Fruit fly (Drosophila melanogaster): Measurements from ENCODE around the gene CG15544.

The CG15544 gene

dm6 chr3R:30817246-30817645, 10.4 kb upstream of the CG15544 start (continued):
- TF ChIP-seq Lhr (GFP tag; optimal IDR thresholded peaks at IDR 0.05) = peak; percentile 69
- peak; percentile 73 for TF ChIP-seq CG5180 (GFP tag; optimal IDR thresholded peaks at IDR 0.05)
- TF ChIP-seq pnt (GFP tag; optimal IDR thresholded peaks at IDR 0.05) = peak; percentile 77
- peak; percentile 72 for TF ChIP-seq CG18476 (GFP tag; optimal IDR thresholded peaks at IDR 0.05)
- peak; percentile 81 for TF ChIP-seq bcd (GFP tag; optimal IDR thresholded peaks at IDR 0.05)
- peak; percentile 53 for TF ChIP-seq CG12071 (GFP tag; optimal IDR thresholded peaks at IDR 0.05)
- peak; percentile 87 for TF ChIP-seq Hsf (GFP tag; optimal IDR thresholded peaks at IDR 0.05)
- TF ChIP-seq CG2116 (GFP tag; optimal IDR thresholded peaks at IDR 0.05) = peak; percentile 45
- peak; percentile 84 for TF ChIP-seq H2.0 (GFP tag; IDR thresholded peaks at IDR 0.05)
- TF ChIP-seq mirr (GFP tag; optimal IDR thresholded peaks at IDR 0.05) = no peak
- peak; percentile 75 for TF ChIP-seq salm (tag; optimal IDR thresholded peaks at IDR 0.05)
- TF ChIP-seq pros (GFP tag; optimal IDR thresholded peaks at IDR 0.05) = peak; percentile 35
- peak; percentile 47; the same call in 1 of the 2 replicates for TF ChIP-seq gsb (GFP tag; IDR thresholded peaks at IDR 0.05)
- peak; percentile 84 for TF ChIP-seq CG14710 (tag; optimal IDR thresholded peaks at IDR 0.05)
- TF ChIP-seq danr (GFP tag; IDR thresholded peaks at IDR 0.05) = peak; percentile 62; the same call in 1 of the 2 replicates
- 0 out of 3 replicates have a peak, but pooled peaks have one; percentile 12 for TF ChIP-seq CG11093 (GFP tag; IDR thresholded peaks at IDR 0.05)
- peak; percentile 69 for TF ChIP-seq chm (GFP tag; IDR thresholded peaks at IDR 0.05)
- peak; percentile 58; the same call in 1 of the 2 replicates for TF ChIP-seq sim (GFP tag; IDR thresholded peaks at IDR 0.05)
- peak; percentile 54 for TF ChIP-seq jing (GFP tag; optimal IDR thresholded peaks at IDR 0.05)
- peak; percentile 83 for TF ChIP-seq otp (GFP tag; IDR thresholded peaks at IDR 0.05)
- TF ChIP-seq ind (GFP tag; optimal IDR thresholded peaks at IDR 0.05) = peak; percentile 68
- no peak for TF ChIP-seq NFAT (GFP tag; IDR thresholded peaks at IDR 0.05)
- peak; percentile 83 for TF ChIP-seq NfI (GFP tag; optimal IDR thresholded peaks at IDR 0.05)
- TF ChIP-seq peb (GFP tag; IDR thresholded peaks at IDR 0.05) = peak; percentile 63; the same call in 1 of the 2 replicates
- peak; percentile 24; the same call in 1 of the 3 replicates for TF ChIP-seq CG34422 (GFP tag; IDR thresholded peaks at IDR 0.05)
- peak; percentile 52; the same call in 1 of the 3 replicates for TF ChIP-seq CG2889 (GFP tag; IDR thresholded peaks at IDR 0.05)
- peak; percentile 78 for TF ChIP-seq Fer3 (tag; optimal IDR thresholded peaks at IDR 0.05)
- TF ChIP-seq Hr39 (optimal IDR thresholded peaks at IDR 0.05) = no peak
- TF ChIP-seq inv (GFP tag; IDR thresholded peaks at IDR 0.05; ENCODE audit: partially characterized antibody) = no peak
- no peak for TF ChIP-seq Dp (GFP tag; optimal IDR thresholded peaks at IDR 0.05)
- no peak for TF ChIP-seq HLHmδ (GFP tag; optimal IDR thresholded peaks at IDR 0.05)
- TF ChIP-seq CG32532 (GFP tag; IDR thresholded peaks at IDR 0.05) = peak; percentile 63; the same call in 1 of the 2 replicates
- no peak for TF ChIP-seq CG7357 (GFP tag; IDR thresholded peaks at IDR 0.05)
- TF ChIP-seq CG10543 (GFP tag; optimal IDR thresholded peaks at IDR 0.05) = peak; percentile 11
- TF ChIP-seq ERR (GFP tag; optimal IDR thresholded peaks at IDR 0.05) = peak; percentile 40
- TF ChIP-seq CG15011 (GFP tag; optimal IDR thresholded peaks at IDR 0.05) = peak; percentile 60
- TF ChIP-seq ap (GFP tag; IDR thresholded peaks at IDR 0.05) = peak; percentile 79
- TF ChIP-seq CG6683 (GFP tag; optimal IDR thresholded peaks at IDR 0.05) = peak; percentile 69
- no peak for TF ChIP-seq emc (GFP tag; optimal IDR thresholded peaks at IDR 0.05)
- TF ChIP-seq ham (GFP tag; IDR thresholded peaks at IDR 0.05) = peak; percentile 50; the same call in 1 of the 2 replicates
- peak; percentile 81 for TF ChIP-seq CG12744 (GFP tag; optimal IDR thresholded peaks at IDR 0.05)
- TF ChIP-seq Side (GFP tag; optimal IDR thresholded peaks at IDR 0.05) = peak; percentile 67
- TF ChIP-seq CG3847 (GFP tag; IDR thresholded peaks at IDR 0.05) = peak; percentile 74
- no peak for TF ChIP-seq fd102C (GFP tag; optimal IDR thresholded peaks at IDR 0.05)
- TF ChIP-seq row (GFP tag; IDR thresholded peaks at IDR 0.05) = peak; percentile 92
- peak; percentile 62 for TF ChIP-seq maf-S (GFP tag; optimal IDR thresholded peaks at IDR 0.05)
- no peak for TF ChIP-seq CkIIα-i1 (GFP tag; IDR thresholded peaks at IDR 0.05)
- peak; percentile 20 for TF ChIP-seq Elba2 (GFP tag; optimal IDR thresholded peaks at IDR 0.05)
- peak; percentile 91 for TF ChIP-seq vvl (GFP tag; IDR thresholded peaks at IDR 0.05)
- TF ChIP-seq shn (GFP tag; optimal IDR thresholded peaks at IDR 0.05) = peak; percentile 23
- peak; percentile 69 for TF ChIP-seq Mad (GFP tag; optimal IDR thresholded peaks at IDR 0.05)
- peak; percentile 42 for TF ChIP-seq wek (GFP tag; optimal IDR thresholded peaks at IDR 0.05)

Data from whole organism, embryonic.